Worm (Caenorhabditis elegans) whole organism, mixed stage, embryonic: ENCODE results near the gene Y53F4B.43.

ENCODE experiments used
- M03D4.4 ChIP-seq: sonication (generic microtip); optimal IDR thresholded peaks from 2 replicates; lab custom pipeline; 2017; ENCODE audit warnings: mild to moderate bottlenecking, missing genetic modification characterization, missing compliant biosample characterization
- ceh-39 ChIP-seq: fragments of 150-350 bp; optimal IDR thresholded peaks from 2 replicates; lab custom pipeline; 2014; ENCODE audit warnings: missing biosample characterization, missing genetic modification characterization
- cnd-1 ChIP-seq: fragments of 200-800 bp; sonication (Bioruptor generic); optimal IDR thresholded peaks from 2 replicates; lab custom pipeline; 2018; ENCODE audit warnings: mild to moderate bottlenecking, missing genetic modification characterization, missing compliant biosample characterization
- flh-1 ChIP-seq: fragments of 200-800 bp; sonication (Bioruptor generic); optimal IDR thresholded peaks from 2 replicates; lab custom pipeline; 2018; ENCODE audit warnings: mild to moderate bottlenecking, missing genetic modification characterization, moderate library complexity, missing compliant biosample characterization
- lin-13 ChIP-seq: fragments of 150-350 bp; optimal IDR thresholded peaks from 2 replicates; lab custom pipeline; 2014; ENCODE audit warnings: missing biosample characterization, missing genetic modification characterization
- lin-32 ChIP-seq: fragments of 200-800 bp; sonication (Bioruptor generic); optimal IDR thresholded peaks from 2 replicates; lab custom pipeline; 2018; ENCODE audit warnings: mild to moderate bottlenecking, missing genetic modification characterization, missing compliant biosample characterization
- lsy-2 ChIP-seq: fragments of 150-350 bp; optimal IDR thresholded peaks from 2 replicates; lab custom pipeline; 2014; ENCODE audit warnings: missing biosample characterization, missing genetic modification characterization
- nhr-12 ChIP-seq: fragments of 150-350 bp; optimal IDR thresholded peaks from 2 replicates; lab custom pipeline; 2014; ENCODE audit warnings: missing biosample characterization, missing genetic modification characterization
- nhr-28 ChIP-seq: fragments of 150-350 bp; optimal IDR thresholded peaks from 2 replicates; lab custom pipeline; 2014; ENCODE audit warnings: missing biosample characterization, missing genetic modification characterization
- pha-4 ChIP-seq: fragments of 150-350 bp; optimal IDR thresholded peaks from 2 replicates; lab custom pipeline; 2018; ENCODE audit warnings: missing biosample characterization, missing genetic modification reagents, missing genetic modification characterization
- snpc-4 ChIP-seq: fragments of 150-350 bp; optimal IDR thresholded peaks from 2 replicates; lab custom pipeline; 2014; ENCODE audit warnings: missing biosample characterization, missing genetic modification characterization
- unc-62 ChIP-seq: fragments of 150-350 bp; optimal IDR thresholded peaks from 2 replicates; lab custom pipeline; 2014; ENCODE audit warnings: missing biosample characterization, missing genetic modification reagents, missing genetic modification characterization
- ztf-11 ChIP-seq: fragments of 150-350 bp; optimal IDR thresholded peaks from 2 replicates; lab custom pipeline; 2014; ENCODE audit warnings: missing biosample characterization, missing genetic modification characterization

ce11 chrII:14967084-14967483, 21.2 kb upstream of the Y53F4B.43 start:
- TF ChIP-seq snpc-4 (tag; lab: Kevin White, UChicago) = no peak
- TF ChIP-seq ztf-11 = no peak
- TF ChIP-seq nhr-12 = no peak
- TF ChIP-seq nhr-28 (tag; lab: Kevin White, UChicago) = no peak
- peak; percentile 84 for TF ChIP-seq pha-4
- TF ChIP-seq flh-1 (GFP tag; lab: Kevin White, UChicago) = no peak
- no peak for TF ChIP-seq lin-13 (tag; lab: Kevin White, UChicago)
- TF ChIP-seq ceh-39 (tag; lab: Kevin White, UChicago) = no peak
- TF ChIP-seq unc-62 (GFP tag; lab: Kevin White, UChicago) = no peak
- no peak for TF ChIP-seq cnd-1 (tag; lab: Kevin White, UChicago)
- no peak for TF ChIP-seq lsy-2 (tag; lab: Kevin White, UChicago)
- no peak for TF ChIP-seq lin-32 (GFP tag; lab: Kevin White, UChicago)
- no peak for TF ChIP-seq M03D4.4 (tag; lab: Kevin White, UChicago)
